Worm (Caenorhabditis elegans) whole organism, L1 larva: Measurements from ENCODE around the gene cld-1.

ENCODE experiments used
- C04F5.9 ChIP-seq: sonication (generic microtip); optimal IDR thresholded peaks from 2 replicates; lab custom pipeline; 2016; ENCODE audit warnings: missing genetic modification characterization, missing compliant biosample characterization
- Y116A8C.19 ChIP-seq: sonication (generic microtip); optimal IDR thresholded peaks from 2 replicates; lab custom pipeline; 2016; ENCODE audit warnings: missing compliant biosample characterization, missing genetic modification characterization, borderline replicate concordance
- aha-1 ChIP-seq: fragments of 150-350 bp; optimal IDR thresholded peaks from 2 replicates; lab custom pipeline; 2014; ENCODE audit warnings: missing biosample characterization, missing genetic modification characterization
- aly-2 ChIP-seq: fragments of 150-350 bp; optimal IDR thresholded peaks from 2 replicates; lab custom pipeline; 2014; ENCODE audit warnings: missing biosample characterization, missing genetic modification characterization
- ceh-8 ChIP-seq: fragments of 200-800 bp; sonication (Bioruptor generic); optimal IDR thresholded peaks from 2 replicates; lab custom pipeline; 2018; ENCODE audit warnings: mild to moderate bottlenecking, missing genetic modification characterization, moderate library complexity, missing compliant biosample characterization
- ceh-82 ChIP-seq, 3 experiments: fragments of 150-350 bp in 1 of 3; sonication (generic microtip) in 2 of 3; optimal IDR thresholded peaks; 2 replicates each; lab custom pipeline; 2014 to 2017; ENCODE audit warnings: missing biosample characterization in 3 of 3, missing genetic modification characterization in 3 of 3
- ces-1 ChIP-seq: fragments of 150-350 bp; optimal IDR thresholded peaks from 2 replicates; lab custom pipeline; 2014; ENCODE audit warnings: missing biosample characterization, missing genetic modification reagents, missing genetic modification characterization
- dsc-1 ChIP-seq: sonication (generic microtip); optimal IDR thresholded peaks from 2 replicates; lab custom pipeline; 2016; ENCODE audit warnings: mild to moderate bottlenecking, missing genetic modification characterization, missing compliant biosample characterization
- efl-1 ChIP-seq, 4 experiments: fragments of 150-350 bp; optimal IDR thresholded peaks in 3 of 4; peaks in 1 of 4; 1 replicate in 1 of 4; 2 replicates in 3 of 4; lab custom pipeline; 2014; ENCODE audit warnings: missing biosample characterization in 2 of 4, missing genetic modification characterization in 2 of 4, missing genetic modification reagents in 2 of 4
- elt-2 ChIP-seq: sonication (generic microtip); optimal IDR thresholded peaks from 2 replicates; lab custom pipeline; 2016; ENCODE audit warnings: missing genetic modification characterization, mild to moderate bottlenecking, inconsistent platforms, missing compliant biosample characterization, missing genetic modification reagents
- elt-3 ChIP-seq, 6 experiments: fragments of 150-350 bp in 1 of 6; sonication (generic microtip); optimal IDR thresholded peaks; 2 replicates each; lab custom pipeline; 2017 to 2018; ENCODE audit warnings: missing biosample characterization in 6 of 6, missing genetic modification characterization in 6 of 6, inconsistent platforms in 1 of 6
- fkh-4 ChIP-seq: sonication (generic microtip); optimal IDR thresholded peaks from 2 replicates; lab custom pipeline; 2016; ENCODE audit warnings: missing compliant biosample characterization, missing genetic modification characterization, borderline replicate concordance
- fos-1 ChIP-seq: fragments of 150-350 bp; optimal IDR thresholded peaks from 2 replicates; lab custom pipeline; 2014; ENCODE audit warnings: missing biosample characterization, missing genetic modification characterization
- hlh-4 ChIP-seq: sonication (generic microtip); optimal IDR thresholded peaks from 2 replicates; lab custom pipeline; 2016; ENCODE audit warnings: mild to moderate bottlenecking, missing genetic modification characterization, missing compliant biosample characterization
- lin-13 ChIP-seq: fragments of 150-350 bp; optimal IDR thresholded peaks from 2 replicates; lab custom pipeline; 2014; ENCODE audit warnings: missing biosample characterization, missing genetic modification reagents, missing genetic modification characterization
- lin-35 ChIP-seq, 2 experiments: fragments of 150-350 bp; optimal IDR thresholded peaks; 2 replicates each; lab custom pipeline; 2014; ENCODE audit warnings: missing biosample characterization in 2 of 2, missing genetic modification characterization in 2 of 2, missing genetic modification reagents in 2 of 2
- lin-39 ChIP-seq: fragments of 150-350 bp; optimal IDR thresholded peaks from 2 replicates; lab custom pipeline; 2014; ENCODE audit warnings: missing biosample characterization, missing genetic modification reagents, missing genetic modification characterization
- lir-3 ChIP-seq: sonication (generic microtip); optimal IDR thresholded peaks from 2 replicates; lab custom pipeline; 2016; ENCODE audit warnings: mild to moderate bottlenecking, missing genetic modification characterization, moderate library complexity, missing compliant biosample characterization; ENCODE audit not compliant: poor library complexity
- mep-1 ChIP-seq: fragments of 150-350 bp; optimal IDR thresholded peaks from 2 replicates; lab custom pipeline; 2014; ENCODE audit warnings: missing biosample characterization, missing genetic modification characterization
- nhr-11 ChIP-seq: fragments of 150-350 bp; optimal IDR thresholded peaks from 2 replicates; lab custom pipeline; 2014; ENCODE audit warnings: missing biosample characterization, missing genetic modification characterization
- nhr-19 ChIP-seq: fragments of 200-800 bp; sonication (Bioruptor generic); conservative IDR thresholded peaks from 2 replicates; pipeline ENCODE4 v1.3.6; 2022; ENCODE audit warnings: missing genetic modification characterization, missing compliant biosample characterization
- nhr-20 ChIP-seq: sonication (generic microtip); optimal IDR thresholded peaks from 2 replicates; lab custom pipeline; 2016; ENCODE audit warnings: mild to moderate bottlenecking, missing genetic modification characterization, missing compliant biosample characterization
- nhr-237 ChIP-seq: fragments of 150-350 bp; optimal IDR thresholded peaks from 2 replicates; lab custom pipeline; 2014; ENCODE audit warnings: missing biosample characterization, missing genetic modification characterization
- nhr-28 ChIP-seq: fragments of 150-350 bp; optimal IDR thresholded peaks from 2 replicates; lab custom pipeline; 2014; ENCODE audit warnings: missing biosample characterization, missing genetic modification characterization
- nhr-47 ChIP-seq: sonication (generic microtip); optimal IDR thresholded peaks from 2 replicates; lab custom pipeline; 2016; ENCODE audit warnings: mild to moderate bottlenecking, missing genetic modification characterization, moderate library complexity, missing compliant biosample characterization
- nhr-71 ChIP-seq: sonication (generic microtip); optimal IDR thresholded peaks from 2 replicates; lab custom pipeline; 2016; ENCODE audit warnings: mild to moderate bottlenecking, missing genetic modification characterization, moderate library complexity, missing compliant biosample characterization
- nhr-77 ChIP-seq: fragments of 150-350 bp; optimal IDR thresholded peaks from 2 replicates; lab custom pipeline; 2014; ENCODE audit warnings: missing biosample characterization, missing genetic modification characterization
- nhr-84 ChIP-seq: sonication (generic microtip); optimal IDR thresholded peaks from 2 replicates; lab custom pipeline; 2017; ENCODE audit warnings: missing biosample characterization, missing genetic modification characterization
- nhr-85 ChIP-seq: sonication (generic microtip); peaks from one replicate; lab custom pipeline; 2016; ENCODE audit warnings: missing genetic modification characterization, inconsistent platforms, missing compliant biosample characterization
- nhr-90 ChIP-seq: sonication (generic microtip); optimal IDR thresholded peaks from 2 replicates; lab custom pipeline; 2016; ENCODE audit warnings: mild to moderate bottlenecking, missing genetic modification characterization, missing compliant biosample characterization; ENCODE audit not compliant: poor library complexity
- pax-3 ChIP-seq: fragments of 200-800 bp; sonication (Bioruptor generic); optimal IDR thresholded peaks from 2 replicates; lab custom pipeline; 2018; ENCODE audit warnings: mild to moderate bottlenecking, missing genetic modification characterization, moderate library complexity, missing compliant biosample characterization
- pqm-1 ChIP-seq: sonication (generic microtip); optimal IDR thresholded peaks from 3 replicates; lab custom pipeline; 2017; ENCODE audit warnings: missing biosample characterization, missing genetic modification characterization
- rnt-1 ChIP-seq: sonication (generic microtip); optimal IDR thresholded peaks from 2 replicates; lab custom pipeline; 2016; ENCODE audit warnings: mild to moderate bottlenecking, missing genetic modification characterization, moderate library complexity, missing compliant biosample characterization
- skn-1 ChIP-seq: fragments of 150-350 bp; optimal IDR thresholded peaks from 2 replicates; lab custom pipeline; 2014; ENCODE audit warnings: missing biosample characterization, missing genetic modification characterization
- snpc-4 ChIP-seq: fragments of 150-350 bp; optimal IDR thresholded peaks from 2 replicates; lab custom pipeline; 2014; ENCODE audit warnings: missing biosample characterization, missing genetic modification characterization
- swsn-7 ChIP-seq: sonication (generic microtip); optimal IDR thresholded peaks from 2 replicates; lab custom pipeline; 2016; ENCODE audit warnings: missing genetic modification characterization, missing compliant biosample characterization
- tlp-1 ChIP-seq: fragments of 150-350 bp; optimal IDR thresholded peaks from 2 replicates; lab custom pipeline; 2014; ENCODE audit warnings: missing biosample characterization, missing genetic modification characterization
- unc-86 ChIP-seq: sonication (generic microtip); optimal IDR thresholded peaks from 2 replicates; lab custom pipeline; 2016; ENCODE audit warnings: missing genetic modification characterization, missing compliant biosample characterization
- unc-98 ChIP-seq: fragments of 200-800 bp; sonication (Bioruptor generic); IDR thresholded peaks from 2 replicates; pipeline ENCODE4 v1.3.6; 2022; ENCODE audit warnings: missing genetic modification characterization, missing compliant biosample characterization
- vab-15 ChIP-seq: sonication (generic microtip); optimal IDR thresholded peaks from 2 replicates; lab custom pipeline; 2017; ENCODE audit warnings: missing genotype, mild to moderate bottlenecking, missing genetic modification characterization, missing compliant biosample characterization
- ztf-11 ChIP-seq, 2 experiments: sonication (generic microtip); optimal IDR thresholded peaks; 2 replicates each; lab custom pipeline; 2016 to 2017; ENCODE audit warnings: missing genetic modification characterization in 2 of 2, missing biosample characterization in 1 of 2, missing compliant biosample characterization in 1 of 2

cld-1 gene

ce11 chrIV:12936221-12936776 lies at the start of gene cld-1, which contains the start of gene dod-21:
Gene cld-1, minus strand, starts transcription at chrIV:12936271.
Gene dod-21, plus strand, starts transcription at chrIV:12936738.
- TF ChIP-seq hlh-4 (tag; lab: Kevin White, UChicago) (no peak), rnt-1 (tag; lab: Kevin White, UChicago) (no peak), mep-1 (tag; lab: Kevin White, UChicago) (no peak), nhr-19 (no peak; the same call in 1 of the 2 replicates), snpc-4 (no peak), skn-1 (tag; lab: Kevin White, UChicago) (no peak), nhr-47 (tag; lab: Kevin White, UChicago) (no peak), lin-13 (GFP tag; lab: Kevin White, UChicago) (no peak), ceh-82 (tag; optimal IDR thresholded peaks at IDR 0.05; lab: Kevin White, UChicago) (no peak), aha-1 (tag; lab: Kevin White, UChicago) (no peak), fos-1 (tag; lab: Kevin White, UChicago) (no peak), tlp-1 (tag; lab: Kevin White, UChicago) (peak; percentile 66), Y116A8C.19 (tag; lab: Kevin White, UChicago) (no peak), ces-1 (GFP tag; lab: Kevin White, UChicago) (no peak), vab-15 (tag; lab: Kevin White, UChicago) (no peak), lin-39 (tag; lab: Kevin White, UChicago) (no peak), nhr-77 (tag; lab: Kevin White, UChicago) (no peak), nhr-20 (tag; lab: Kevin White, UChicago) (peak; percentile 14), unc-86 (tag; lab: Kevin White, UChicago) (no peak), lir-3 (tag; lab: Kevin White, UChicago) (no peak), efl-1 (optimal IDR thresholded peaks at IDR 0.05; lab: Kevin White, UChicago) (no peak), efl-1 (GFP tag; optimal IDR thresholded peaks at IDR 0.05 in 1 of 2; lab: Kevin White, UChicago) (no peak), nhr-28 (no peak), nhr-84 (tag; lab: Kevin White, UChicago) (no peak), nhr-90 (tag; lab: Kevin White, UChicago) (peak; percentile 28), ceh-8 (GFP tag; lab: Kevin White, UChicago) (no peak), elt-2 (peak; percentile 100), ztf-11 (tag; optimal IDR thresholded peaks at IDR 0.05; lab: Kevin White, UChicago) (no peak), nhr-11 (no peak), nhr-71 (tag; lab: Kevin White, UChicago) (peak; percentile 40), aly-2 (tag; lab: Kevin White, UChicago) (no peak), pax-3 (no peak), swsn-7 (no peak), dsc-1 (tag; lab: Kevin White, UChicago) (no peak), nhr-237 (tag; lab: Kevin White, UChicago) (no peak), nhr-85 (no peak), C04F5.9 (tag; lab: Kevin White, UChicago) (no peak), pqm-1 (tag; lab: Kevin White, UChicago) (peak; percentile 5), lin-35 (GFP tag; optimal IDR thresholded peaks at IDR 0.05; lab: Kevin White, UChicago) (no peak), elt-3 (tag; optimal IDR thresholded peaks at IDR 0.05; lab: Kevin White, UChicago) (no peak), fkh-4 (tag; lab: Kevin White, UChicago) (no peak), unc-98 (GFP tag; lab: Robert Waterston, UW) (no peak)
- TF ChIP-seq, all 84 proteins: peak for 6
